Worm (Caenorhabditis elegans): ENCODE measurements around the gene fbxa-153.

The fbxa-153 gene

ce11 chrV:15590183-15590667 is 20.0 kb downstream of the fbxa-153 start, which contains the start of gene F28F8.7:
F28F8.7 (minus strand) TSS chrV:15590617.
- TF ChIP-seq lsy-2 (tag; optimal IDR thresholded peaks at IDR 0.05) = peak; percentile 88

DNA sequence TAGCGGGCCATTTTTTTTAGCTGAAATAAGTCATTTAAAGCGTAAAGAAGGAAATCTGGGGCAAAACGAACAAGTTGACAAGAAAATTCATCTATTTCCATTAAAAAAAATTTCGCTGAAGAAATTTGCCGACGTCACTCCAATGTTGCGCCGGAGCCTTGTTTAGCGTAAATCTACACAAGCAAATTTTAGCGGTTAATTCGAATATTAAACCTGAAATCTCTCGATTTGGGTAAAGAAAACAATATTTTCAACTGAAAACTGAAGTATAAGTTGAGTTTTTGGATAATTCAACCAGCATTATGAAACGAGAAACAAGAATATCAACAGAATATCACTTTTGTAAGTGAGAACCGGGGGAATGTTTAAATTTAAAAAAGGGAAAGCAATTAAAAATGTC is 31.8 kb downstream of the fbxa-153 start, which contains the start of gene F28F8.9:
F28F8.9 (minus strand) TSS at position 288 of the 400 bp plus-strand sequence.
- no peak for TF ChIP-seq nhr-237 (tag; optimal IDR thresholded peaks at IDR 0.05)
- TF ChIP-seq nhr-12 (tag; optimal IDR thresholded peaks at IDR 0.05) = no peak
- no peak for TF ChIP-seq ceh-39 (tag; optimal IDR thresholded peaks at IDR 0.05)
- no peak for TF ChIP-seq mab-5 (tag; optimal IDR thresholded peaks at IDR 0.05)
- no peak for TF ChIP-seq zip-8 (tag; optimal IDR thresholded peaks at IDR 0.05)
- no peak for TF ChIP-seq blmp-1 (tag; optimal IDR thresholded peaks at IDR 0.05)
- TF ChIP-seq ham-2 (GFP tag; optimal IDR thresholded peaks at IDR 0.05) = no peak
- TF ChIP-seq drap-1 (GFP tag; optimal IDR thresholded peaks at IDR 0.05) = no peak
- no peak for TF ChIP-seq tbx-8 (GFP tag; optimal IDR thresholded peaks at IDR 0.05)
- TF ChIP-seq nhr-2 (tag; optimal IDR thresholded peaks at IDR 0.05) = no peak
- TF ChIP-seq nhr-76 (tag; optimal IDR thresholded peaks at IDR 0.05) = no peak
- no peak for TF ChIP-seq ceh-83 (GFP tag; optimal IDR thresholded peaks at IDR 0.05)
- no peak for TF ChIP-seq lin-13 (tag; optimal IDR thresholded peaks at IDR 0.05)
- no peak for TF ChIP-seq elt-1 (tag; optimal IDR thresholded peaks at IDR 0.05; ENCODE audit: borderline replicate concordance, insufficient read depth)
- no peak for TF ChIP-seq lin-32 (GFP tag; optimal IDR thresholded peaks at IDR 0.05)
- TF ChIP-seq cnd-1 (tag; optimal IDR thresholded peaks at IDR 0.05) = no peak
- TF ChIP-seq snpc-4 (tag; optimal IDR thresholded peaks at IDR 0.05) = no peak
- peak; percentile 10 for TF ChIP-seq lsy-2 (tag; optimal IDR thresholded peaks at IDR 0.05)
- TF ChIP-seq bed-3 (GFP tag; optimal IDR thresholded peaks at IDR 0.05) = no peak
- TF ChIP-seq unc-62 (GFP tag; optimal IDR thresholded peaks at IDR 0.05) = no peak
- TF ChIP-seq ces-1 (GFP tag; optimal IDR thresholded peaks at IDR 0.05) = peak; percentile 43
- no peak for TF ChIP-seq nhr-28 (tag; optimal IDR thresholded peaks at IDR 0.05)
- TF ChIP-seq flh-1 (GFP tag; optimal IDR thresholded peaks at IDR 0.05) = no peak
- TF ChIP-seq unc-120 (tag; optimal IDR thresholded peaks at IDR 0.05; ENCODE audit: poor library complexity, severe bottlenecking) = peak; percentile 21
- TF ChIP-seq pha-4 (tag; optimal IDR thresholded peaks at IDR 0.05) = peak; percentile 26

- TF ChIP-seq lsy-2 (tag; optimal IDR thresholded peaks at IDR 0.05) (no peak), zip-8 (tag; optimal IDR thresholded peaks at IDR 0.05) (no peak)
These were observed 32.7 kb downstream of the fbxa-153 start, which contains the start of gene atx-3 for ce11 chrV:15577395-15577896. atx-3 (minus strand) TSS chrV:15577445.

ce11 chrV:15575305-15575704 is 34.9 kb downstream of the fbxa-153 start, which contains the start of gene mdt-28:
mdt-28 (minus strand) TSS chrV:15575405.
- TF ChIP-seq nhr-12 (tag; optimal IDR thresholded peaks at IDR 0.05) (no peak), lsy-2 (tag; optimal IDR thresholded peaks at IDR 0.05) (no peak), unc-120 (tag; optimal IDR thresholded peaks at IDR 0.05; ENCODE audit: poor library complexity, severe bottlenecking) (no peak), hlh-1 (tag; optimal IDR thresholded peaks at IDR 0.05) (no peak), mab-5 (tag; optimal IDR thresholded peaks at IDR 0.05) (no peak), ztf-11 (tag; optimal IDR thresholded peaks at IDR 0.05) (no peak), ces-1 (GFP tag; optimal IDR thresholded peaks at IDR 0.05) (no peak), ceh-39 (tag; optimal IDR thresholded peaks at IDR 0.05) (no peak), nhr-76 (tag; optimal IDR thresholded peaks at IDR 0.05) (no peak), flh-1 (GFP tag; optimal IDR thresholded peaks at IDR 0.05) (no peak), elt-1 (tag; optimal IDR thresholded peaks at IDR 0.05; ENCODE audit: borderline replicate concordance, insufficient read depth) (no peak), unc-62 (GFP tag; optimal IDR thresholded peaks at IDR 0.05) (no peak), mep-1 (tag; optimal IDR thresholded peaks at IDR 0.05) (no peak), ceh-43 (GFP tag; optimal IDR thresholded peaks at IDR 0.05) (no peak), sem-2 (GFP tag; optimal IDR thresholded peaks at IDR 0.05) (no peak)

ce11 chrV:15572613-15573012 is 37.6 kb downstream of the fbxa-153 start, which contains the start of gene fbxa-94:
fbxa-94 (plus strand) TSS chrV:15572913.
- TF ChIP-seq snpc-4 (tag; optimal IDR thresholded peaks at IDR 0.05) = no peak
- no peak for TF ChIP-seq elt-1 (tag; optimal IDR thresholded peaks at IDR 0.05; ENCODE audit: borderline replicate concordance, insufficient read depth)
- no peak for TF ChIP-seq nhr-76 (tag; optimal IDR thresholded peaks at IDR 0.05)
- no peak for TF ChIP-seq nhr-2 (tag; optimal IDR thresholded peaks at IDR 0.05)
- TF ChIP-seq nhr-12 (tag; optimal IDR thresholded peaks at IDR 0.05) = no peak
- no peak for TF ChIP-seq ceh-43 (GFP tag; optimal IDR thresholded peaks at IDR 0.05)
- no peak for TF ChIP-seq sptf-1 (tag; optimal IDR thresholded peaks at IDR 0.05)
- TF ChIP-seq ztf-11 (tag; optimal IDR thresholded peaks at IDR 0.05) = no peak
- TF ChIP-seq ces-1 (GFP tag; optimal IDR thresholded peaks at IDR 0.05) = no peak
- TF ChIP-seq lin-13 (tag; optimal IDR thresholded peaks at IDR 0.05) = no peak
- no peak for TF ChIP-seq mep-1 (tag; optimal IDR thresholded peaks at IDR 0.05)
- TF ChIP-seq unc-62 (GFP tag; optimal IDR thresholded peaks at IDR 0.05) = no peak
- no peak for TF ChIP-seq bed-3 (GFP tag; optimal IDR thresholded peaks at IDR 0.05)

All from whole organism, mixed stage, embryonic.